Worm (Caenorhabditis elegans) whole organism, mixed stage, embryonic: ENCODE results near the gene F10C1.8.

Experiments used
- M03D4.4 ChIP-seq: sonication (generic microtip); optimal IDR thresholded peaks from 2 replicates; lab custom pipeline; 2017; ENCODE audit warnings: mild to moderate bottlenecking, missing genetic modification characterization, missing compliant biosample characterization
- bed-3 ChIP-seq: fragments of 200-800 bp; sonication (Bioruptor generic); optimal IDR thresholded peaks from 3 replicates; lab custom pipeline; 2018; ENCODE audit warnings: mild to moderate bottlenecking, missing genetic modification characterization, moderate library complexity, missing compliant biosample characterization
- ceh-39 ChIP-seq: fragments of 150-350 bp; optimal IDR thresholded peaks from 2 replicates; lab custom pipeline; 2014; ENCODE audit warnings: missing biosample characterization, missing genetic modification characterization
- ceh-43 ChIP-seq: fragments of 200-800 bp; sonication (Bioruptor generic); optimal IDR thresholded peaks from 2 replicates; lab custom pipeline; 2018; ENCODE audit warnings: mild to moderate bottlenecking, missing genetic modification characterization, moderate library complexity, missing compliant biosample characterization
- ces-1 ChIP-seq: fragments of 150-350 bp; optimal IDR thresholded peaks from 2 replicates; lab custom pipeline; 2014; ENCODE audit warnings: missing biosample characterization, missing genetic modification reagents, missing genetic modification characterization
- cnd-1 ChIP-seq: fragments of 200-800 bp; sonication (Bioruptor generic); optimal IDR thresholded peaks from 2 replicates; lab custom pipeline; 2018; ENCODE audit warnings: mild to moderate bottlenecking, missing genetic modification characterization, missing compliant biosample characterization
- drap-1 ChIP-seq: fragments of 200-800 bp; sonication (Bioruptor generic); optimal IDR thresholded peaks from 3 replicates; lab custom pipeline; 2018; ENCODE audit warnings: mild to moderate bottlenecking, missing genetic modification characterization, missing compliant biosample characterization
- elt-1 ChIP-seq: sonication (generic microtip); optimal IDR thresholded peaks from 2 replicates; lab custom pipeline; 2017; ENCODE audit warnings: missing genetic modification characterization, mild to moderate bottlenecking, missing compliant biosample characterization, antibody characterized with exemption, moderate library complexity, borderline replicate concordance; ENCODE audit not compliant: insufficient read depth
- elt-3 ChIP-seq: fragments of 150-350 bp; optimal IDR thresholded peaks from 2 replicates; lab custom pipeline; 2014; ENCODE audit warnings: missing biosample characterization, missing genetic modification characterization
- flh-1 ChIP-seq: fragments of 200-800 bp; sonication (Bioruptor generic); optimal IDR thresholded peaks from 2 replicates; lab custom pipeline; 2018; ENCODE audit warnings: mild to moderate bottlenecking, missing genetic modification characterization, moderate library complexity, missing compliant biosample characterization
- ham-2 ChIP-seq: fragments of 200-800 bp; sonication (Bioruptor generic); optimal IDR thresholded peaks from 2 replicates; lab custom pipeline; 2018; ENCODE audit warnings: mild to moderate bottlenecking, missing genetic modification characterization, missing compliant biosample characterization
- hlh-1 ChIP-seq: fragments of 150-350 bp; optimal IDR thresholded peaks from 2 replicates; lab custom pipeline; 2014; ENCODE audit warnings: missing biosample characterization, missing genetic modification reagents, missing genetic modification characterization
- lin-13 ChIP-seq: fragments of 150-350 bp; optimal IDR thresholded peaks from 2 replicates; lab custom pipeline; 2014; ENCODE audit warnings: missing biosample characterization, missing genetic modification characterization
- lin-32 ChIP-seq: fragments of 200-800 bp; sonication (Bioruptor generic); optimal IDR thresholded peaks from 2 replicates; lab custom pipeline; 2018; ENCODE audit warnings: mild to moderate bottlenecking, missing genetic modification characterization, missing compliant biosample characterization
- lsy-2 ChIP-seq: fragments of 150-350 bp; optimal IDR thresholded peaks from 2 replicates; lab custom pipeline; 2014; ENCODE audit warnings: missing biosample characterization, missing genetic modification characterization
- mep-1 ChIP-seq: fragments of 150-350 bp; optimal IDR thresholded peaks from 2 replicates; lab custom pipeline; 2017; ENCODE audit warnings: missing biosample characterization, missing genetic modification reagents, missing genetic modification characterization, inconsistent platforms
- mls-2 ChIP-seq: sonication (generic microtip); optimal IDR thresholded peaks from 2 replicates; lab custom pipeline; 2016; ENCODE audit warnings: mild to moderate bottlenecking, missing genetic modification characterization, moderate library complexity, missing compliant biosample characterization
- nhr-12 ChIP-seq: fragments of 150-350 bp; optimal IDR thresholded peaks from 2 replicates; lab custom pipeline; 2014; ENCODE audit warnings: missing biosample characterization, missing genetic modification characterization
- nhr-2 ChIP-seq: fragments of 150-350 bp; optimal IDR thresholded peaks from 2 replicates; lab custom pipeline; 2014; ENCODE audit warnings: missing biosample characterization, missing genetic modification characterization
- nhr-237 ChIP-seq: fragments of 150-350 bp; optimal IDR thresholded peaks from 2 replicates; lab custom pipeline; 2014; ENCODE audit warnings: missing biosample characterization, missing genetic modification characterization
- pha-4 ChIP-seq: fragments of 150-350 bp; optimal IDR thresholded peaks from 2 replicates; lab custom pipeline; 2018; ENCODE audit warnings: missing biosample characterization, missing genetic modification reagents, missing genetic modification characterization
- sem-2 ChIP-seq: fragments of 200-800 bp; sonication (Bioruptor generic); optimal IDR thresholded peaks from 2 replicates; lab custom pipeline; 2018; ENCODE audit warnings: mild to moderate bottlenecking, missing genetic modification characterization, missing compliant biosample characterization
- snpc-4 ChIP-seq: fragments of 150-350 bp; optimal IDR thresholded peaks from 2 replicates; lab custom pipeline; 2014; ENCODE audit warnings: missing biosample characterization, missing genetic modification characterization
- sptf-1 ChIP-seq: sonication (generic microtip); optimal IDR thresholded peaks from 2 replicates; lab custom pipeline; 2017; ENCODE audit warnings: mild to moderate bottlenecking, missing genetic modification characterization, moderate library complexity, missing compliant biosample characterization
- tbx-8 ChIP-seq: fragments of 200-800 bp; sonication (Bioruptor generic); optimal IDR thresholded peaks from 2 replicates; lab custom pipeline; 2018; ENCODE audit warnings: mild to moderate bottlenecking, missing genetic modification characterization, moderate library complexity, missing compliant biosample characterization
- unc-120 ChIP-seq: sonication (generic microtip); optimal IDR thresholded peaks from 2 replicates; lab custom pipeline; 2017; ENCODE audit warnings: missing genetic modification characterization, missing compliant biosample characterization; ENCODE audit not compliant: poor library complexity, severe bottlenecking
- unc-39 ChIP-seq: fragments of 150-350 bp; optimal IDR thresholded peaks from 2 replicates; lab custom pipeline; 2014; ENCODE audit warnings: missing biosample characterization, missing genetic modification characterization
- unc-62 ChIP-seq: fragments of 150-350 bp; optimal IDR thresholded peaks from 2 replicates; lab custom pipeline; 2014; ENCODE audit warnings: missing biosample characterization, missing genetic modification reagents, missing genetic modification characterization
- zip-8 ChIP-seq: fragments of 150-350 bp; optimal IDR thresholded peaks from 2 replicates; lab custom pipeline; 2014; ENCODE audit warnings: missing biosample characterization, missing genetic modification characterization
- ztf-11 ChIP-seq: fragments of 150-350 bp; optimal IDR thresholded peaks from 2 replicates; lab custom pipeline; 2014; ENCODE audit warnings: missing biosample characterization, missing genetic modification characterization

Gene F10C1.8

DNA sequence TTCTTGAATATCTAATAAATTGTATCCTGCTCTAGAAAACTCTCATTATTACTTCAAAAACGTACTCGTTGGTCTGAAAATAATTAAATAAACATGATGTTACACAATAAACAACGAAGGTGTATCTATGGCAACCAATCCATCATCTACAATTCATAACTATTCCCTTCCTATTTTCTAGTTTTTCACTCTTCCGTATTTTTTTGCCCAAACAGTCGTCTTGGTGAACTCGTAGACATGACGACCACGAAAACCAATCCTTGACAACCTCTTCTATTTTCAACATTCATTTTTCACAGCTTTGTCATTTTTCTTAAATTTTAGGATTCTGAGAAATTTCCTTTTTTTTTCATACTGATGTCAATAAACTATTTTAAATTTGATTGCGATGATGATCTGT is 34.5 kb downstream of the F10C1.8 start, which contains the start of gene K05F1.13:
Gene K05F1.13 (plus strand): TSS at position 301 of the 400 bp plus-strand sequence.
- TF ChIP-seq ham-2 (GFP tag; lab: Kevin White, UChicago) (no peak), drap-1 (GFP tag; lab: Kevin White, UChicago) (no peak), unc-120 (tag; lab: Kevin White, UChicago) (no peak), pha-4 (tag; lab: Kevin White, UChicago) (no peak), flh-1 (GFP tag; lab: Kevin White, UChicago) (no peak), nhr-237 (tag; lab: Kevin White, UChicago) (no peak), ces-1 (GFP tag; lab: Kevin White, UChicago) (no peak), hlh-1 (tag; lab: Kevin White, UChicago) (no peak), nhr-12 (tag; lab: Kevin White, UChicago) (no peak), ceh-43 (GFP tag; lab: Kevin White, UChicago) (no peak), lin-13 (tag; lab: Kevin White, UChicago) (no peak), mep-1 (no peak), M03D4.4 (tag; lab: Kevin White, UChicago) (no peak), unc-62 (GFP tag; lab: Kevin White, UChicago) (no peak), sem-2 (GFP tag; lab: Kevin White, UChicago) (no peak), ceh-39 (tag; lab: Kevin White, UChicago) (no peak), bed-3 (GFP tag; lab: Kevin White, UChicago) (no peak), tbx-8 (GFP tag; lab: Kevin White, UChicago) (no peak), lsy-2 (tag; lab: Kevin White, UChicago) (no peak)

DNA sequence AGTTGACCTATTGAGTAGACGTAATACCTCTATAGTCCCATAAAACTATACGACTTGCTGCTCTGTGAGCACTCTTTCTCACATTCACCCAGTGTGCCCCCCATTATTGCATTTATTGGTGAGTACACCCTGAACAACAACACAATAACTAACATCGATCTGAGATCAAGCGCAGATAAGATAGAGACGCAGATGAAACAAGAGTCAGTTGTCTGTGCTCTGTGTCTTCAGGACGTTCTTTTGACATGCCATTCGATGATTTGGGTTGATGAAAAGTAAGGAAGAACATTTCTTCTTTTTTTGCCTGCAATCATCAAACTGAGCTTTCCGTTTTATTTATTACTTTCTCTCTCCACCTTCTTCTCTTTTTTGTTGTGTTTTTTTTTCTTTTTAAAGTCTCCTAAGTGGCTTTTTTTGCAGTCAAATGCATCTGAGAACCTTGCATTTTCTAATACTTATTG is 36.1 kb downstream of the F10C1.8 start, which contains the start of gene lect-2:
Gene lect-2 (plus strand): TSS at position 411 of the 461 bp plus-strand sequence.
- peak; percentile 94 for TF ChIP-seq hlh-1 (tag; lab: Kevin White, UChicago)
- TF ChIP-seq elt-3, result no peak
- peak; percentile 35 for TF ChIP-seq nhr-2 (tag; lab: Kevin White, UChicago)
- TF ChIP-seq sptf-1, result no peak
- TF ChIP-seq unc-120 (tag; lab: Kevin White, UChicago), result peak; percentile 6
- TF ChIP-seq elt-1 (tag; lab: Kevin White, UChicago), result peak; percentile 84
- peak; percentile 28 for TF ChIP-seq unc-62 (GFP tag; lab: Kevin White, UChicago)

ce11 chrII:5792490-5792889 is 38.2 kb downstream of the F10C1.8 start, which contains the start of gene K05F1.14:
Gene K05F1.14, minus strand, starts transcription at chrII:5792590.
- TF ChIP-seq snpc-4 (tag; lab: Kevin White, UChicago) (no peak), lin-32 (GFP tag; lab: Kevin White, UChicago) (no peak), zip-8 (tag; lab: Kevin White, UChicago) (no peak), ztf-11 (tag; lab: Kevin White, UChicago) (no peak), ceh-39 (tag; lab: Kevin White, UChicago) (no peak), bed-3 (GFP tag; lab: Kevin White, UChicago) (no peak), M03D4.4 (tag; lab: Kevin White, UChicago) (no peak), mls-2 (tag; lab: Kevin White, UChicago) (no peak)

- TF ChIP-seq bed-3 (GFP tag; lab: Kevin White, UChicago), result no peak
- no peak for TF ChIP-seq ceh-39 (tag; lab: Kevin White, UChicago)
- TF ChIP-seq ztf-11 (tag; lab: Kevin White, UChicago), result no peak
- no peak for TF ChIP-seq nhr-2 (tag; lab: Kevin White, UChicago)
- no peak for TF ChIP-seq lsy-2 (tag; lab: Kevin White, UChicago)
- no peak for TF ChIP-seq snpc-4 (tag; lab: Kevin White, UChicago)
- no peak for TF ChIP-seq mls-2 (tag; lab: Kevin White, UChicago)
- TF ChIP-seq nhr-237 (tag; lab: Kevin White, UChicago), result no peak
- no peak for TF ChIP-seq drap-1 (GFP tag; lab: Kevin White, UChicago)
- TF ChIP-seq hlh-1 (tag; lab: Kevin White, UChicago), result no peak
- TF ChIP-seq mep-1, result no peak
- TF ChIP-seq ceh-43 (GFP tag; lab: Kevin White, UChicago), result no peak
- no peak for TF ChIP-seq cnd-1 (tag; lab: Kevin White, UChicago)
- TF ChIP-seq unc-39 (tag; lab: Kevin White, UChicago), result no peak
- no peak for TF ChIP-seq unc-62 (GFP tag; lab: Kevin White, UChicago)
- TF ChIP-seq sptf-1, result no peak
Observed at ce11 chrII:5794195-5794594, 39.9 kb downstream of the F10C1.8 start, which contains the start of gene acdh-8. Gene acdh-8, plus strand, starts transcription at chrII:5794495.
